Worm (Caenorhabditis elegans): ENCODE measurements around the gene F22F7.7.

Gene F22F7.7

ce11 chrV:2139918-2140317 is at the start of gene F22F7.7:
TSS of gene F22F7.7 (minus strand) at chrV:2140042.
- TF ChIP-seq ama-1 (optimal IDR thresholded peaks at IDR 0.05), result no peak
- TF ChIP-seq lin-11 (tag; optimal IDR thresholded peaks at IDR 0.05), result no peak
- TF ChIP-seq nhr-11 (tag; optimal IDR thresholded peaks at IDR 0.05), result no peak
- TF ChIP-seq gmeb-1 (tag; optimal IDR thresholded peaks at IDR 0.05), result no peak
- no peak for TF ChIP-seq nhr-10 (tag; optimal IDR thresholded peaks at IDR 0.05)
- no peak for TF ChIP-seq nhr-237 (tag; optimal IDR thresholded peaks at IDR 0.05)
- no peak for TF ChIP-seq ztf-11 (tag; optimal IDR thresholded peaks at IDR 0.05)

- no peak for TF ChIP-seq ceh-82 (tag; optimal IDR thresholded peaks at IDR 0.05)
- TF ChIP-seq ztf-11 (tag; optimal IDR thresholded peaks at IDR 0.05), result no peak
- TF ChIP-seq F13H6.1 (tag; optimal IDR thresholded peaks at IDR 0.05), result no peak
- TF ChIP-seq nhr-129 (tag; optimal IDR thresholded peaks at IDR 0.05), result no peak
- TF ChIP-seq alr-1 (tag; optimal IDR thresholded peaks at IDR 0.05), result no peak
- no peak for TF ChIP-seq nhr-10 (tag; optimal IDR thresholded peaks at IDR 0.05)
- TF ChIP-seq unc-62 (GFP tag; optimal IDR thresholded peaks at IDR 0.05), result no peak
- TF ChIP-seq lin-39 (tag; optimal IDR thresholded peaks at IDR 0.05), result no peak
- TF ChIP-seq unc-55 (GFP tag; optimal IDR thresholded peaks at IDR 0.05), result no peak
- no peak for TF ChIP-seq ztf-4 (tag; optimal IDR thresholded peaks at IDR 0.05)
- TF ChIP-seq unc-39 (tag; optimal IDR thresholded peaks at IDR 0.05), result no peak
- TF ChIP-seq sma-3 (GFP tag; optimal IDR thresholded peaks at IDR 0.05), result no peak
These were observed 48.1 kb upstream of the F22F7.7 start, which contains the start of gene Y5H2B.3 for ce11 chrV:2187864-2188345. TSS of gene Y5H2B.3 (plus strand) at chrV:2188295.

- TF ChIP-seq dmd-4 (tag; optimal IDR thresholded peaks at IDR 0.05) (no peak), unc-62 (GFP tag; optimal IDR thresholded peaks at IDR 0.05) (no peak), ztf-1 (GFP tag; conservative IDR thresholded peaks at IDR 0.05) (no peak), ztf-11 (tag; optimal IDR thresholded peaks at IDR 0.05) (no peak)
These were observed 45.6 kb upstream of the F22F7.7 start for ce11 chrV:2185486-2185885.

ce11 chrV:2183162-2183561 is 43.3 kb upstream of the F22F7.7 start, which contains the start of gene cyp-33C2:
TSS of gene cyp-33C2 (plus strand) at chrV:2183488.
- no peak for TF ChIP-seq elt-1 (tag; optimal IDR thresholded peaks at IDR 0.05)
- TF ChIP-seq fos-1 (tag; optimal IDR thresholded peaks at IDR 0.05), result no peak
- no peak for TF ChIP-seq unc-55 (GFP tag; optimal IDR thresholded peaks at IDR 0.05)
- no peak for TF ChIP-seq alr-1 (tag; optimal IDR thresholded peaks at IDR 0.05)
- TF ChIP-seq ztf-4 (tag; optimal IDR thresholded peaks at IDR 0.05), result no peak
- TF ChIP-seq nhr-129 (tag; optimal IDR thresholded peaks at IDR 0.05), result no peak
- no peak for TF ChIP-seq nhr-6 (tag; optimal IDR thresholded peaks at IDR 0.05)
- TF ChIP-seq ama-1 (optimal IDR thresholded peaks at IDR 0.05), result no peak
- no peak for TF ChIP-seq lin-39 (tag; optimal IDR thresholded peaks at IDR 0.05)
- no peak for TF ChIP-seq unc-62 (GFP tag; optimal IDR thresholded peaks at IDR 0.05)
- no peak for TF ChIP-seq nhr-237 (tag; optimal IDR thresholded peaks at IDR 0.05)
- TF ChIP-seq ceh-16 (tag; optimal IDR thresholded peaks at IDR 0.05), result no peak

ce11 chrV:2181738-2182137 is 41.9 kb upstream of the F22F7.7 start, which contains the start of gene srbc-16:
TSS of gene srbc-16 (plus strand) at chrV:2182038.
- no peak for TF ChIP-seq crh-2 (tag; optimal IDR thresholded peaks at IDR 0.05)
- TF ChIP-seq nhr-25 (tag; optimal IDR thresholded peaks at IDR 0.05), result no peak
- TF ChIP-seq nhr-237 (tag; optimal IDR thresholded peaks at IDR 0.05), result no peak
- no peak for TF ChIP-seq ama-1 (optimal IDR thresholded peaks at IDR 0.05)
- TF ChIP-seq sma-9 (GFP tag; optimal IDR thresholded peaks at IDR 0.05), result no peak
- TF ChIP-seq sma-9 (tag; optimal IDR thresholded peaks at IDR 0.05), result no peak
- no peak for TF ChIP-seq Y55F3AM.14 (GFP tag; optimal IDR thresholded peaks at IDR 0.05)
- no peak for TF ChIP-seq nhr-23 (tag; optimal IDR thresholded peaks at IDR 0.05)
- TF ChIP-seq ztf-11 (tag; optimal IDR thresholded peaks at IDR 0.05), result no peak
- no peak for TF ChIP-seq lin-13 (GFP tag; optimal IDR thresholded peaks at IDR 0.05)
- TF ChIP-seq aly-2 (tag; optimal IDR thresholded peaks at IDR 0.05), result no peak
- no peak for TF ChIP-seq dmd-4 (tag; optimal IDR thresholded peaks at IDR 0.05)
- no peak for TF ChIP-seq nhr-21 (tag; optimal IDR thresholded peaks at IDR 0.05)
- no peak for TF ChIP-seq F13H6.1 (tag; optimal IDR thresholded peaks at IDR 0.05)
- TF ChIP-seq nhr-129 (tag; optimal IDR thresholded peaks at IDR 0.05), result no peak
- no peak for TF ChIP-seq nhr-10 (tag; optimal IDR thresholded peaks at IDR 0.05)
- TF ChIP-seq nhr-12 (tag; optimal IDR thresholded peaks at IDR 0.05), result no peak
- no peak for TF ChIP-seq nhr-6 (tag; optimal IDR thresholded peaks at IDR 0.05)
- no peak for TF ChIP-seq ztf-1 (GFP tag; conservative IDR thresholded peaks at IDR 0.05)

- TF ChIP-seq nhr-129 (tag; optimal IDR thresholded peaks at IDR 0.05) (no peak), nhr-77 (tag; optimal IDR thresholded peaks at IDR 0.05) (no peak), dmd-4 (tag; optimal IDR thresholded peaks at IDR 0.05) (no peak)
These were observed 39.4 kb upstream of the F22F7.7 start, which contains the start of gene cyp-33C1 for ce11 chrV:2179214-2179613. TSS of gene cyp-33C1 (plus strand) at chrV:2179514.

Data from whole organism, L2 larva.